Worm (Caenorhabditis elegans) whole organism, early embryonic: ENCODE measurements around the gene F38H4.6.

Experiments used
- B0310.2 ChIP-seq: sonication (generic microtip); optimal IDR thresholded peaks from 2 replicates; lab custom pipeline; 2016; ENCODE audit warnings: mild to moderate bottlenecking, missing genetic modification characterization, missing compliant biosample characterization
- F13C5.2 ChIP-seq: sonication (generic microtip); optimal IDR thresholded peaks from 2 replicates; lab custom pipeline; 2017; ENCODE audit warnings: mild to moderate bottlenecking, missing genetic modification characterization, inconsistent platforms, missing compliant biosample characterization
- aly-1 ChIP-seq: sonication (generic microtip); optimal IDR thresholded peaks from 2 replicates; lab custom pipeline; 2016; ENCODE audit warnings: missing genetic modification characterization, missing compliant biosample characterization
- ama-1 ChIP-seq: fragments of 150-350 bp; optimal IDR thresholded peaks from 2 replicates; lab custom pipeline; 2014
- ceh-13 ChIP-seq: fragments of 200-800 bp; sonication (Bioruptor generic); optimal IDR thresholded peaks from 2 replicates; lab custom pipeline; 2018; ENCODE audit warnings: mild to moderate bottlenecking, missing genetic modification characterization, missing compliant biosample characterization
- ceh-36 ChIP-seq: sonication (generic microtip); optimal IDR thresholded peaks from 2 replicates; lab custom pipeline; 2016; ENCODE audit warnings: missing genetic modification characterization, inconsistent platforms, missing compliant biosample characterization
- ets-7 ChIP-seq: sonication (generic microtip); optimal IDR thresholded peaks from 2 replicates; lab custom pipeline; 2016; ENCODE audit warnings: missing genotype, missing genetic modification characterization, missing compliant biosample characterization
- flt-1 ChIP-seq: fragments of 200-800 bp; sonication (Bioruptor generic); IDR thresholded peaks from 2 replicates; pipeline ENCODE4 v1.3.6; 2022; ENCODE audit warnings: missing genetic modification characterization, missing compliant biosample characterization
- hmbx-1 ChIP-seq: sonication (generic microtip); optimal IDR thresholded peaks from 2 replicates; lab custom pipeline; 2016; ENCODE audit warnings: mild to moderate bottlenecking, missing genetic modification characterization, missing compliant biosample characterization
- hmg-4 ChIP-seq: fragments of 200-800 bp; sonication (Bioruptor generic); optimal IDR thresholded peaks from 2 replicates; lab custom pipeline; 2018; ENCODE audit warnings: mild to moderate bottlenecking, missing genetic modification characterization, missing compliant biosample characterization
- hnd-1 ChIP-seq: sonication (generic microtip); optimal IDR thresholded peaks from 2 replicates; lab custom pipeline; 2016; ENCODE audit warnings: missing genetic modification characterization, missing compliant biosample characterization
- pes-1 ChIP-seq: fragments of 200-800 bp; sonication (Bioruptor generic); IDR thresholded peaks from 2 replicates; pipeline ENCODE4 v1.3.6; 2022; ENCODE audit warnings: missing genetic modification reagents, missing genetic modification characterization, missing compliant biosample characterization
- scrt-1 ChIP-seq: fragments of 200-800 bp; sonication (Bioruptor generic); IDR thresholded peaks from 2 replicates; pipeline ENCODE4 v1.3.6; 2022; ENCODE audit warnings: missing genetic modification characterization, missing compliant biosample characterization
- sea-1 ChIP-seq: fragments of 200-800 bp; sonication (Bioruptor generic); conservative IDR thresholded peaks from 2 replicates; pipeline ENCODE4 v1.3.6; 2022; ENCODE audit warnings: missing genetic modification characterization, missing compliant biosample characterization
- tbx-11 ChIP-seq: fragments of 200-800 bp; sonication (Bioruptor generic); IDR thresholded peaks from 2 replicates; pipeline ENCODE4 v1.3.6; 2022; ENCODE audit warnings: missing genetic modification characterization, missing compliant biosample characterization
- tbx-37 ChIP-seq: fragments of 200-800 bp; sonication (Bioruptor generic); conservative IDR thresholded peaks from 2 replicates; pipeline ENCODE4 v1.3.6; 2022; ENCODE audit warnings: missing genetic modification reagents, missing genetic modification characterization, missing compliant biosample characterization
- tra-4 ChIP-seq: sonication (generic microtip); optimal IDR thresholded peaks from 2 replicates; lab custom pipeline; 2017; ENCODE audit warnings: missing genetic modification characterization, missing compliant biosample characterization

F38H4.6 gene

ce11 chrIV:11859995-11860605, 12.4 kb upstream of the F38H4.6 start, which contains the start of gene mob-1:
Gene mob-1 (plus strand): TSS chrIV:11860555.
- TF ChIP-seq ets-7 (tag; lab: Kevin White, UChicago) (no peak), hnd-1 (tag; lab: Kevin White, UChicago) (no peak), pes-1 (no peak), ama-1 (no peak), tbx-37 (GFP tag; lab: Robert Waterston, UW) (no peak)

DNA sequence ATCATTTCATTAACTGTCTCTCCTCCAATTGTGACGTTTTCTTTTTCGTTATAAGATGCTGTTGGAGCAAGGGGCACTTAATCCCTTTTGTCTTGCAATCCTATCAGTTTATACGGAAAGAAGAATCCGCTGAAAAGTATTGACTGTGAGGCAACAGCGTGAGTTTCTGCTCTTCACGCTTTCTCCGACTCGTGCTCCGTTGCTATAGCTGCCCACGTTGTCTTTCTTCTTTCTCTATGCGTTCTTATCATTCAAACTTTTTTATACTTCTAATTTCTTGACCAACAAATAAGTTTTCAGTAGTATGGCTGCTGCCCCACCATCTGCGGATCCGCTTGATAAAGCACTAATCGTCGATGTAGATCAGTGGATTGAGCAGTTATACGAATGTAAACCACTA, 10.5 kb upstream of the F38H4.6 start, which contains the start of gene let-92:
let-92 (plus strand) TSS at position 301 of the 400 bp plus-strand sequence.
- TF ChIP-seq ama-1, result no peak
- TF ChIP-seq hnd-1 (tag; lab: Kevin White, UChicago), result no peak
- no peak for TF ChIP-seq hmg-4
- no peak for TF ChIP-seq sea-1 (GFP tag; lab: Robert Waterston, UW)
- TF ChIP-seq tbx-11 (GFP tag; lab: Robert Waterston, UW), result no peak
- no peak for TF ChIP-seq tra-4
- TF ChIP-seq hmbx-1 (tag; lab: Kevin White, UChicago), result no peak
- no peak for TF ChIP-seq aly-1
- TF ChIP-seq ets-7 (tag; lab: Kevin White, UChicago), result no peak
- TF ChIP-seq flt-1, result no peak
- no peak for TF ChIP-seq F13C5.2 (tag; lab: Kevin White, UChicago)
- no peak for TF ChIP-seq ceh-13 (GFP tag; lab: Kevin White, UChicago)
- no peak for TF ChIP-seq scrt-1 (GFP tag; lab: Robert Waterston, UW)
- no peak for TF ChIP-seq B0310.2
- TF ChIP-seq pes-1, result no peak
- no peak for TF ChIP-seq tbx-37 (GFP tag; lab: Robert Waterston, UW)
- no peak for TF ChIP-seq ceh-36 (tag; lab: Kevin White, UChicago)

- peak; percentile 60 for TF ChIP-seq hmg-4
- TF ChIP-seq F13C5.2 (tag; lab: Kevin White, UChicago), result no peak
- no peak for TF ChIP-seq ceh-13 (GFP tag; lab: Kevin White, UChicago)
- TF ChIP-seq ceh-36 (tag; lab: Kevin White, UChicago), result no peak
- TF ChIP-seq flt-1, result 0 out of 2 replicates have a peak, but pooled peaks have one; percentile 18
- TF ChIP-seq tra-4, result no peak
- TF ChIP-seq B0310.2, result no peak
- no peak for TF ChIP-seq hmbx-1 (tag; lab: Kevin White, UChicago)
- TF ChIP-seq pes-1, result no peak
- TF ChIP-seq tbx-37 (GFP tag; lab: Robert Waterston, UW), result no peak
- peak; percentile 67 for TF ChIP-seq aly-1
- no peak for TF ChIP-seq ets-7 (tag; lab: Kevin White, UChicago)
- TF ChIP-seq scrt-1 (GFP tag; lab: Robert Waterston, UW), result no peak
- no peak for TF ChIP-seq tbx-11 (GFP tag; lab: Robert Waterston, UW)
Observed at ce11 chrIV:11857159-11857565, 9.5 kb upstream of the F38H4.6 start.

- TF ChIP-seq tbx-11 (GFP tag; lab: Robert Waterston, UW) (no peak), sea-1 (GFP tag; lab: Robert Waterston, UW) (no peak), ama-1 (no peak), ceh-36 (tag; lab: Kevin White, UChicago) (no peak), hnd-1 (tag; lab: Kevin White, UChicago) (no peak), pes-1 (no peak), ets-7 (tag; lab: Kevin White, UChicago) (no peak), F13C5.2 (tag; lab: Kevin White, UChicago) (no peak), ceh-13 (GFP tag; lab: Kevin White, UChicago) (no peak), B0310.2 (no peak), tbx-37 (GFP tag; lab: Robert Waterston, UW) (no peak)
Observed at ce11 chrIV:11855900-11856660, 8.4 kb upstream of the F38H4.6 start, which contains the start of gene ech-2. Gene ech-2 (minus strand): TSS chrIV:11856351.

DNA sequence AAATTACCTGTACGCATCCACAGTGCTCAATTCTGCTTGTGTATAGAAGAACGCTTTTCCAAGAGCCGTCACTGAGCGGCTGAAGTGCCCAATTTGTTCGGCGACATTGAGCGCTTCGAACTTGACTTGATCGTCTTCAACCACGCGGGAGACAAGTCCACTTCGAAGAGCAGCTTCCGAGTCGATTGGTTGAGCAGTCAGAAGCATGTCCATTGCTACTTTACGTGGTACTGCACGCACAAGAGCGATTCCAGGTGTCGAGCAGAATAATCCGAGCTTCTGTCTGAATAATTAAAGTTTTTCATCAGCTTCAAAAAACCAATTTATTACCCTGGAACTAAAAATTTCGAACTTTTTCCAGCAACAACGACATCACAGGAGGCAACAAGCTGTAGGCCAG, 7.8 kb upstream of the F38H4.6 start:
- TF ChIP-seq B0310.2 (no peak), hmbx-1 (tag; lab: Kevin White, UChicago) (no peak), sea-1 (GFP tag; lab: Robert Waterston, UW) (no peak), ceh-13 (GFP tag; lab: Kevin White, UChicago) (no peak), ceh-36 (tag; lab: Kevin White, UChicago) (no peak), flt-1 (no peak), ets-7 (tag; lab: Kevin White, UChicago) (no peak), F13C5.2 (tag; lab: Kevin White, UChicago) (no peak)

- no peak for TF ChIP-seq ceh-36 (tag; lab: Kevin White, UChicago)
- TF ChIP-seq ceh-13 (GFP tag; lab: Kevin White, UChicago), result no peak
- TF ChIP-seq F13C5.2 (tag; lab: Kevin White, UChicago), result no peak
- TF ChIP-seq hnd-1 (tag; lab: Kevin White, UChicago), result no peak
- TF ChIP-seq tbx-37 (GFP tag; lab: Robert Waterston, UW), result no peak
- no peak for TF ChIP-seq pes-1
- no peak for TF ChIP-seq ama-1
Observed at ce11 chrIV:11854777-11855176, 7.1 kb upstream of the F38H4.6 start, which contains the start of gene tag-30. Gene tag-30 (minus strand): TSS chrIV:11855159.

- TF ChIP-seq sea-1 (GFP tag; lab: Robert Waterston, UW) (no peak), hmbx-1 (tag; lab: Kevin White, UChicago) (no peak), ceh-13 (GFP tag; lab: Kevin White, UChicago) (no peak), hnd-1 (tag; lab: Kevin White, UChicago) (no peak), F13C5.2 (tag; lab: Kevin White, UChicago) (no peak), aly-1 (no peak), tra-4 (no peak), B0310.2 (no peak), tbx-37 (GFP tag; lab: Robert Waterston, UW) (no peak), tbx-11 (GFP tag; lab: Robert Waterston, UW) (no peak), ets-7 (tag; lab: Kevin White, UChicago) (no peak), scrt-1 (GFP tag; lab: Robert Waterston, UW) (no peak), hmg-4 (no peak), flt-1 (no peak), ceh-36 (tag; lab: Kevin White, UChicago) (no peak), pes-1 (no peak), ama-1 (no peak)
Observed at ce11 chrIV:11851882-11852281, 4.2 kb upstream of the F38H4.6 start, which contains the start of gene F38H4.5. Gene F38H4.5 (plus strand): TSS chrIV:11852182.
